Fruit fly (Drosophila melanogaster) whole organism, adult: ENCODE data around the gene CG32313.

Experiments
- CG1620 ChIP-seq: fragments of 200-800 bp; sonication (Bioruptor generic); optimal IDR thresholded peaks from 2 replicates; lab custom pipeline; 2016; ENCODE audit warnings: missing biosample characterization, missing genetic modification characterization
- bab1 ChIP-seq: fragments of 200-800 bp; sonication (Bioruptor generic); optimal IDR thresholded peaks from 3 replicates; lab custom pipeline; 2019; ENCODE audit warnings: missing biosample characterization, mild to moderate bottlenecking, missing genetic modification characterization, moderate library complexity
- toe ChIP-seq: fragments of 200-800 bp; sonication (Bioruptor generic); optimal IDR thresholded peaks from 2 replicates; lab custom pipeline; 2016; ENCODE audit warnings: missing biosample characterization, missing genetic modification characterization

- TF ChIP-seq toe (no peak), CG1620 (GFP tag; lab: Kevin White, UChicago) (no peak), bab1 (GFP tag; lab: Kevin White, UChicago) (no peak)
Measured at dm6 chr3L:1550914-1551313, 5.4 kb upstream of the CG32313 start.
